Fruit fly (Drosophila melanogaster) whole organism, embryonic: Measurements from ENCODE around the gene Ubc6.

ENCODE experiments used
- ATbp ChIP-seq: fragments of 200-800 bp; sonication (Bioruptor generic); optimal IDR thresholded peaks from 2 replicates; lab custom pipeline; 2017; ENCODE audit warnings: missing biosample characterization, mild to moderate bottlenecking, missing genetic modification characterization, missing genetic modification reagents
- Atf6 ChIP-seq: fragments of 200-800 bp; sonication (Bioruptor generic); IDR thresholded peaks from 2 replicates; pipeline ENCODE4 v1.3.6; 2022; ENCODE audit warnings: missing biosample characterization, missing genetic modification characterization
- CG10654 ChIP-seq: fragments of 200-800 bp; sonication (Bioruptor generic); optimal IDR thresholded peaks from 2 replicates; lab custom pipeline; 2016; ENCODE audit warnings: missing biosample characterization, missing genetic modification characterization
- CG12219 ChIP-seq: fragments of 200-800 bp; sonication (Bioruptor generic); optimal IDR thresholded peaks from 3 replicates; lab custom pipeline; 2018; ENCODE audit warnings: missing biosample characterization, mild to moderate bottlenecking, missing genetic modification characterization
- CG12769 ChIP-seq: fragments of 200-800 bp; sonication (Bioruptor generic); optimal IDR thresholded peaks from 2 replicates; lab custom pipeline; 2019; ENCODE audit warnings: missing biosample characterization, mild to moderate bottlenecking, missing genetic modification characterization, moderate library complexity
- CG13287 ChIP-seq: fragments of 200-800 bp; sonication (Bioruptor generic); IDR thresholded peaks from 2 replicates; pipeline ENCODE4 v1.3.6; 2022; ENCODE audit warnings: missing biosample characterization, missing genetic modification characterization; ENCODE audit not compliant: partially characterized antibody
- CG15696 ChIP-seq: fragments of 200-800 bp; sonication (Bioruptor generic); optimal IDR thresholded peaks from 2 replicates; lab custom pipeline; 2019; ENCODE audit warnings: missing biosample characterization, mild to moderate bottlenecking, missing genetic modification characterization, moderate library complexity
- CG16813 ChIP-seq: fragments of 200-800 bp; sonication (Bioruptor generic); IDR thresholded peaks from 3 replicates; pipeline ENCODE4 v1.3.6; 2022; ENCODE audit warnings: missing biosample characterization, missing genetic modification characterization; ENCODE audit not compliant: partially characterized antibody
- CG17186 ChIP-seq: fragments of 200-800 bp; sonication (Bioruptor generic); optimal IDR thresholded peaks from 3 replicates; lab custom pipeline; 2017; ENCODE audit warnings: missing biosample characterization, missing genetic modification reagents, missing genetic modification characterization
- CG17829 ChIP-seq: fragments of 200-800 bp; optimal IDR thresholded peaks from 2 replicates; lab custom pipeline; 2019; ENCODE audit warnings: missing biosample characterization, mild to moderate bottlenecking, missing genetic modification characterization, moderate library complexity
- CG17912 ChIP-seq: fragments of 200-800 bp; sonication (Bioruptor generic); optimal IDR thresholded peaks from 2 replicates; lab custom pipeline; 2018; ENCODE audit warnings: missing biosample characterization, mild to moderate bottlenecking, missing genetic modification characterization
- CG2116 ChIP-seq: fragments of 200-800 bp; sonication (Bioruptor generic); optimal IDR thresholded peaks from 3 replicates; lab custom pipeline; 2018; ENCODE audit warnings: missing biosample characterization, mild to moderate bottlenecking, missing genetic modification characterization
- CG31441 ChIP-seq: fragments of 200-800 bp; sonication (Bioruptor generic); IDR thresholded peaks from 2 replicates; pipeline ENCODE4 v1.3.6; 2022; ENCODE audit warnings: missing biosample characterization, missing genetic modification characterization
- CG4424 ChIP-seq: fragments of 200-800 bp; sonication (Bioruptor generic); optimal IDR thresholded peaks from 3 replicates; lab custom pipeline; 2016; ENCODE audit warnings: missing biosample characterization, missing genetic modification characterization
- CG6254 ChIP-seq: fragments of 200-800 bp; sonication (Bioruptor generic); optimal IDR thresholded peaks from 3 replicates; lab custom pipeline; 2017; ENCODE audit warnings: mild to moderate bottlenecking, missing biosample characterization, missing genetic modification reagents, missing genetic modification characterization
- CG6854 ChIP-seq: fragments of 200-800 bp; sonication (Bioruptor generic); optimal IDR thresholded peaks from 3 replicates; lab custom pipeline; 2017; ENCODE audit warnings: missing biosample characterization, mild to moderate bottlenecking, missing genetic modification characterization
- CG9932 ChIP-seq: fragments of 200-800 bp; sonication (Bioruptor generic); IDR thresholded peaks from 2 replicates; pipeline ENCODE4 v1.3.6; 2022; ENCODE audit warnings: missing biosample characterization, missing genetic modification characterization
- Doc2 ChIP-seq: fragments of 200-800 bp; sonication (Bioruptor generic); IDR thresholded peaks from 2 replicates; pipeline ENCODE4 v1.3.6; 2022; ENCODE audit warnings: missing biosample characterization, missing genetic modification characterization
- E2f1 ChIP-seq: fragments of 200-800 bp; sonication (Bioruptor generic); IDR thresholded peaks from 2 replicates; pipeline ENCODE4 v1.3.6; 2022; ENCODE audit warnings: missing biosample characterization, missing genetic modification characterization
- Ets65A ChIP-seq: fragments of 200-800 bp; sonication (Bioruptor generic); peaks from one replicate; lab custom pipeline; 2016; ENCODE audit warnings: missing biosample characterization, missing genetic modification characterization
- Fer1 ChIP-seq: fragments of 200-800 bp; sonication (Bioruptor generic); optimal IDR thresholded peaks from 2 replicates; lab custom pipeline; 2017; ENCODE audit warnings: missing biosample characterization, mild to moderate bottlenecking, missing genetic modification characterization
- Fer2 ChIP-seq: fragments of 200-800 bp; sonication (Bioruptor generic); optimal IDR thresholded peaks from 2 replicates; lab custom pipeline; 2018; ENCODE audit warnings: missing biosample characterization, mild to moderate bottlenecking, missing genetic modification characterization, moderate library complexity
- HmgD ChIP-seq: fragments of 200-800 bp; sonication (Bioruptor generic); optimal IDR thresholded peaks from 3 replicates; lab custom pipeline; 2016; ENCODE audit warnings: missing biosample characterization, missing genetic modification characterization
- Hmx ChIP-seq: fragments of 200-800 bp; sonication (Bioruptor generic); optimal IDR thresholded peaks from 2 replicates; lab custom pipeline; 2016; ENCODE audit warnings: missing biosample characterization, missing genetic modification characterization
- NFAT ChIP-seq: fragments of 200-800 bp; sonication (Bioruptor generic); IDR thresholded peaks from 2 replicates; pipeline ENCODE4 v1.3.6; 2022; ENCODE audit warnings: missing biosample characterization, missing genetic modification characterization
- NfI ChIP-seq: fragments of 200-800 bp; sonication (Bioruptor generic); optimal IDR thresholded peaks from 3 replicates; lab custom pipeline; 2018; ENCODE audit warnings: missing biosample characterization, mild to moderate bottlenecking, missing genetic modification characterization, moderate library complexity
- Sox102F ChIP-seq: fragments of 200-800 bp; sonication (Bioruptor generic); optimal IDR thresholded peaks from 2 replicates; lab custom pipeline; 2018; ENCODE audit warnings: missing biosample characterization, mild to moderate bottlenecking, missing genetic modification characterization, moderate library complexity
- Usf ChIP-seq: fragments of 200-800 bp; sonication (Bioruptor generic); optimal IDR thresholded peaks from 2 replicates; lab custom pipeline; 2017; ENCODE audit warnings: missing genotype, missing biosample characterization, missing genetic modification characterization
- ab ChIP-seq: fragments of 200-800 bp; sonication (Bioruptor generic); optimal IDR thresholded peaks from 2 replicates; lab custom pipeline; 2016; ENCODE audit warnings: missing biosample characterization, missing genetic modification characterization
- az2 ChIP-seq: fragments of 200-800 bp; sonication (Bioruptor generic); optimal IDR thresholded peaks from 3 replicates; lab custom pipeline; 2016; ENCODE audit warnings: missing biosample characterization, missing genetic modification characterization
- cad ChIP-seq: fragments of >200 bp; optimal IDR thresholded peaks from 2 replicates; lab custom pipeline; 2017; ENCODE audit warnings: missing biosample characterization, missing genetic modification characterization
- chm ChIP-seq: fragments of 200-800 bp; sonication (Bioruptor generic); IDR thresholded peaks from 2 replicates; pipeline ENCODE4 v1.3.6; 2022; ENCODE audit warnings: missing biosample characterization, missing genetic modification characterization
- chn ChIP-seq: fragments of 200-800 bp; sonication (Bioruptor generic); optimal IDR thresholded peaks from 2 replicates; lab custom pipeline; 2016; ENCODE audit warnings: missing biosample characterization, missing genetic modification characterization
- croc ChIP-seq: fragments of 200-800 bp; sonication (Bioruptor generic); conservative IDR thresholded peaks from 3 replicates; pipeline ENCODE4 v1.3.6; 2022; ENCODE audit warnings: missing biosample characterization, missing genetic modification characterization
- exex ChIP-seq: fragments of 200-800 bp; sonication (Bioruptor generic); optimal IDR thresholded peaks from 4 replicates; lab custom pipeline; 2018; ENCODE audit warnings: missing biosample characterization, mild to moderate bottlenecking, missing genetic modification characterization, moderate library complexity
- gce ChIP-seq: fragments of 200-800 bp; sonication (Bioruptor generic); IDR thresholded peaks from 3 replicates; pipeline ENCODE4 v1.3.6; 2022; ENCODE audit warnings: missing biosample characterization, missing genetic modification characterization
- gem ChIP-seq: fragments of 200-800 bp; sonication (Bioruptor generic); optimal IDR thresholded peaks from 2 replicates; lab custom pipeline; 2019; ENCODE audit warnings: missing biosample characterization, mild to moderate bottlenecking, missing genetic modification characterization, moderate library complexity
- jumu ChIP-seq: fragments of 200-800 bp; sonication (Bioruptor generic); optimal IDR thresholded peaks from 3 replicates; lab custom pipeline; 2016; ENCODE audit warnings: missing biosample characterization, missing genetic modification characterization
- lab ChIP-seq: fragments of 200-800 bp; sonication (Bioruptor generic); optimal IDR thresholded peaks from 3 replicates; lab custom pipeline; 2017; ENCODE audit warnings: missing biosample characterization, missing genetic modification characterization, mild to moderate bottlenecking, moderate library complexity, missing genetic modification reagents
- lov ChIP-seq, 2 experiments: fragments of 200-800 bp in 1 of 2; fragments of >200 bp in 1 of 2; sonication (Bioruptor generic) in 1 of 2; IDR thresholded peaks in 1 of 2; optimal IDR thresholded peaks in 1 of 2; 2 replicates in 1 of 2; 3 replicates in 1 of 2; pipeline versions ENCODE4 v1.3.6 to Lab custom; 2017 to 2022; ENCODE audit warnings: missing biosample characterization in 1 of 2, missing genetic modification characterization in 1 of 2
- luna ChIP-seq: fragments of 200-800 bp; sonication (Bioruptor generic); optimal IDR thresholded peaks from 2 replicates; lab custom pipeline; 2016; ENCODE audit warnings: missing biosample characterization, missing genetic modification characterization
- nau ChIP-seq: fragments of 200-800 bp; sonication (Bioruptor generic); optimal IDR thresholded peaks from 3 replicates; lab custom pipeline; 2017; ENCODE audit warnings: missing biosample characterization, mild to moderate bottlenecking, missing genetic modification characterization, missing genetic modification reagents
- org-1 ChIP-seq: fragments of 200-800 bp; sonication (Bioruptor generic); optimal IDR thresholded peaks from 2 replicates; lab custom pipeline; 2017; ENCODE audit warnings: missing biosample characterization, missing genetic modification characterization
- ranshi ChIP-seq: fragments of 200-800 bp; sonication (Bioruptor generic); IDR thresholded peaks from 2 replicates; pipeline ENCODE4 v1.3.6; 2022; ENCODE audit warnings: missing biosample characterization, missing genetic modification characterization
- run ChIP-seq: fragments of 200-800 bp; sonication (Bioruptor generic); optimal IDR thresholded peaks from 3 replicates; lab custom pipeline; 2018; ENCODE audit warnings: missing biosample characterization, mild to moderate bottlenecking, missing genetic modification characterization
- stc ChIP-seq: fragments of 200-800 bp; sonication (Bioruptor generic); IDR thresholded peaks from 2 replicates; pipeline ENCODE4 v1.3.6; 2022; ENCODE audit warnings: missing biosample characterization, missing genetic modification characterization
- tio ChIP-seq: fragments of 200-800 bp; sonication (Bioruptor generic); optimal IDR thresholded peaks from 2 replicates; lab custom pipeline; 2017; ENCODE audit warnings: missing biosample characterization, missing genetic modification characterization, inconsistent platforms
- trh ChIP-seq: fragments of 200-800 bp; sonication (Bioruptor generic); optimal IDR thresholded peaks from 2 replicates; lab custom pipeline; 2016; ENCODE audit warnings: missing biosample characterization, missing genetic modification characterization
- twi ChIP-seq: fragments of 200-800 bp; optimal IDR thresholded peaks from 2 replicates; lab custom pipeline; 2019; ENCODE audit warnings: missing biosample characterization, mild to moderate bottlenecking, missing genetic modification characterization, moderate library complexity
- vnd ChIP-seq: fragments of 200-800 bp; sonication (Bioruptor generic); IDR thresholded peaks from 3 replicates; pipeline ENCODE4 v1.3.6; 2022; ENCODE audit warnings: missing biosample characterization, missing genetic modification characterization; ENCODE audit not compliant: partially characterized antibody
- zf30C ChIP-seq: fragments of 200-800 bp; sonication (Bioruptor generic); optimal IDR thresholded peaks from 3 replicates; lab custom pipeline; 2018; ENCODE audit warnings: missing biosample characterization, mild to moderate bottlenecking, missing genetic modification characterization

Gene Ubc6

DNA sequence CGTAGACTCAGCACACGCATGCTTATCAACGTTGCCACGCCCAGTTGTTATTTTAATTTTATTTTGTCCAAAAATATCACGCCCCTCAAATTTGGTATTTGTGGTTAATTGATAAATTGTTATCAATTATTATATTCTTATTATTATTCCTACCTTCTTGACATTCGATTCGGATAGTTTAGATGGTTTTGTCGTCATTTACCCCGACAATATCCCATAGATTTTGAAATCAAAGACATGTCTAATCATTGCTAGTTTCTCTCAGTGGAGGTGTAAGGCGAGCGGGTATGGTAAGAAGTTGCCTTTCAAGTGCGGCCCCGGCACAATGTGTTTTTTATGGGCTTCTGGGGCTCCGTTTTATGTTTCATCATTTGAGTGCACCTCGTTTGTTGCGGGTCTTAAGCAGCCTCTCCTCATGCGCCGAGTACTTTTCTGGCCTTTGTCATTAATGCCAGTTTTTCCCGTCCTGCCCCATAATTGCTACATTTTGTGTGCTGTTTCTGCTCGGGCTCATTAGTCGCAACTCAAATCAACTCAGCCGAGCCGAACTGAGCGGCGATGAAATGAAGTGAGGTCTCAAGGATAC, 26.8 kb upstream of the Ubc6 start (continued):
- TF ChIP-seq Sox102F (peak; percentile 14), nau (GFP tag; lab: Kevin White, UChicago) (no peak), CG15696 (tag; lab: Kevin White, UChicago) (peak; percentile 28), CG12219 (GFP tag; lab: Kevin White, UChicago) (no peak), zf30C (GFP tag; lab: Kevin White, UChicago) (peak; percentile 82), NfI (no peak), az2 (GFP tag; lab: Kevin White, UChicago) (peak; percentile 27), CG4424 (GFP tag; lab: Kevin White, UChicago) (no peak), CG17186 (GFP tag; lab: Kevin White, UChicago) (no peak), lab (GFP tag; lab: Kevin White, UChicago) (no peak), chn (GFP tag; lab: Kevin White, UChicago) (no peak), cad (GFP tag; lab: Kevin White, UChicago) (no peak), twi (tag; lab: Kevin White, UChicago) (peak; percentile 81), CG16813 (GFP tag; lab: Robert Waterston, UW) (no peak), gce (GFP tag; lab: Robert Waterston, UW) (no peak), vnd (GFP tag; lab: Robert Waterston, UW) (no peak), CG12769 (tag; lab: Kevin White, UChicago) (no peak), tio (GFP tag; lab: Kevin White, UChicago) (no peak), NFAT (GFP tag; lab: Robert Waterston, UW) (no peak), CG17829 (tag; lab: Kevin White, UChicago) (no peak), CG17912 (no peak), ranshi (no peak), CG2116 (GFP tag; lab: Kevin White, UChicago) (no peak), run (tag; lab: Kevin White, UChicago) (no peak), Hmx (no peak), CG6854 (GFP tag; lab: Kevin White, UChicago) (no peak), stc (GFP tag; lab: Robert Waterston, UW) (no peak), lov (optimal IDR thresholded peaks at IDR 0.05; lab: Kevin White, UChicago) (no peak), lov (GFP tag; IDR thresholded peaks at IDR 0.05; lab: Robert Waterston, UW) (no peak), Atf6 (GFP tag; lab: Robert Waterston, UW) (no peak), croc (GFP tag; lab: Robert Waterston, UW) (no peak), E2f1 (GFP tag; lab: Robert Waterston, UW) (no peak), ab (no peak), exex (peak; percentile 50), Doc2 (GFP tag; lab: Robert Waterston, UW) (no peak), CG10654 (GFP tag; lab: Kevin White, UChicago) (no peak), gem (tag; lab: Kevin White, UChicago) (peak; percentile 41), ATbp (GFP tag; lab: Kevin White, UChicago) (no peak), org-1 (GFP tag; lab: Kevin White, UChicago) (peak; percentile 17), HmgD (GFP tag; lab: Kevin White, UChicago) (no peak), chm (GFP tag; lab: Robert Waterston, UW) (peak; percentile 42; the same call in 1 of the 2 replicates), CG13287 (no peak), CG6254 (GFP tag; lab: Kevin White, UChicago) (peak; percentile 34), CG9932 (GFP tag; lab: Robert Waterston, UW) (no peak), Usf (no peak), trh (GFP tag; lab: Kevin White, UChicago) (no peak), luna (GFP tag; lab: Kevin White, UChicago) (no peak), Fer2 (tag; lab: Kevin White, UChicago) (no peak), CG31441 (peak; percentile 55), jumu (no peak), Ets65A (GFP tag; lab: Kevin White, UChicago) (peak; percentile 85), Fer1 (GFP tag; lab: Kevin White, UChicago) (no peak)
